Worm (Caenorhabditis elegans): ENCODE data around the gene tag-322.

- TF ChIP-seq nhr-11 (tag; optimal IDR thresholded peaks at IDR 0.05) (no peak), unc-62 (GFP tag; optimal IDR thresholded peaks at IDR 0.05) (no peak), aly-2 (tag; optimal IDR thresholded peaks at IDR 0.05) (no peak), aha-1 (tag; optimal IDR thresholded peaks at IDR 0.05) (no peak), alr-1 (tag; optimal IDR thresholded peaks at IDR 0.05; ENCODE audit: borderline replicate concordance) (no peak), nhr-237 (tag; optimal IDR thresholded peaks at IDR 0.05) (no peak), tbx-2 (tag; optimal IDR thresholded peaks at IDR 0.05) (no peak)
Observed at ce11 chrIV:7778865-7779264, 6.5 kb downstream of the tag-322 start, which contains the start of gene rpap-3.
